Fruit fly (Drosophila melanogaster) whole organism, embryonic: Measurements from ENCODE around the gene S6KL.

Experiments
- CG10431 ChIP-seq: fragments of 200-800 bp; sonication (Bioruptor generic); optimal IDR thresholded peaks from 3 replicates; lab custom pipeline; 2018; ENCODE audit warnings: missing biosample characterization, mild to moderate bottlenecking, missing genetic modification characterization
- CG11504 ChIP-seq: fragments of 200-800 bp; sonication (Bioruptor generic); optimal IDR thresholded peaks from 3 replicates; lab custom pipeline; 2019; ENCODE audit warnings: missing biosample characterization, mild to moderate bottlenecking, missing genetic modification characterization, moderate library complexity
- CG13287 ChIP-seq: fragments of 200-800 bp; sonication (Bioruptor generic); IDR thresholded peaks from 2 replicates; pipeline ENCODE4 v1.3.6; 2022; ENCODE audit warnings: missing biosample characterization, missing genetic modification characterization; ENCODE audit not compliant: partially characterized antibody
- CG14860 ChIP-seq: fragments of 200-800 bp; sonication (Bioruptor generic); IDR thresholded peaks from 3 replicates; pipeline ENCODE4 v1.3.6; 2022; ENCODE audit warnings: missing biosample characterization, missing genetic modification characterization; ENCODE audit not compliant: partially characterized antibody
- CG15269 ChIP-seq: fragments of 200-800 bp; sonication (Bioruptor generic); optimal IDR thresholded peaks from 2 replicates; lab custom pipeline; 2018; ENCODE audit warnings: missing biosample characterization, mild to moderate bottlenecking, missing genetic modification characterization, moderate library complexity
- CG17186 ChIP-seq: fragments of 200-800 bp; sonication (Bioruptor generic); optimal IDR thresholded peaks from 3 replicates; lab custom pipeline; 2017; ENCODE audit warnings: missing biosample characterization, missing genetic modification reagents, missing genetic modification characterization
- CG1832 ChIP-seq: fragments of 200-800 bp; sonication (Bioruptor generic); optimal IDR thresholded peaks from 2 replicates; lab custom pipeline; 2017; ENCODE audit warnings: missing biosample characterization, mild to moderate bottlenecking, missing genetic modification characterization, inconsistent platforms
- CG18599 ChIP-seq: fragments of 200-800 bp; sonication (Bioruptor generic); optimal IDR thresholded peaks from 3 replicates; lab custom pipeline; 2017; ENCODE audit warnings: missing biosample characterization, missing genetic modification characterization, mild to moderate bottlenecking, moderate library complexity, missing genetic modification reagents
- CG2116 ChIP-seq: fragments of 200-800 bp; sonication (Bioruptor generic); optimal IDR thresholded peaks from 3 replicates; lab custom pipeline; 2018; ENCODE audit warnings: missing biosample characterization, mild to moderate bottlenecking, missing genetic modification characterization
- CG2120 ChIP-seq: fragments of 200-800 bp; sonication (Bioruptor generic); optimal IDR thresholded peaks from 3 replicates; lab custom pipeline; 2016; ENCODE audit warnings: missing biosample characterization, missing genetic modification characterization
- CG2129 ChIP-seq: fragments of 200-800 bp; sonication (Bioruptor generic); IDR thresholded peaks from 2 replicates; pipeline ENCODE4 v1.3.6; 2022; ENCODE audit warnings: missing biosample characterization, missing genetic modification characterization; ENCODE audit not compliant: partially characterized antibody
- CG34422 ChIP-seq: fragments of 200-800 bp; sonication (Bioruptor generic); IDR thresholded peaks from 3 replicates; pipeline ENCODE4 v1.3.6; 2022; ENCODE audit warnings: missing biosample characterization, missing genetic modification characterization
- CG4820 ChIP-seq: fragments of 200-800 bp; sonication (Bioruptor generic); optimal IDR thresholded peaks from 3 replicates; lab custom pipeline; 2016; ENCODE audit warnings: missing biosample characterization, missing genetic modification characterization
- CG4854 ChIP-seq: fragments of 200-800 bp; sonication (Bioruptor generic); optimal IDR thresholded peaks from 2 replicates; lab custom pipeline; 2016; ENCODE audit warnings: missing biosample characterization, missing genetic modification characterization, inconsistent platforms
- CG7271 ChIP-seq: fragments of 200-800 bp; sonication (Bioruptor generic); optimal IDR thresholded peaks from 2 replicates; lab custom pipeline; 2018; ENCODE audit warnings: missing biosample characterization, mild to moderate bottlenecking, missing genetic modification characterization, moderate library complexity
- CG9932 ChIP-seq: fragments of 200-800 bp; sonication (Bioruptor generic); IDR thresholded peaks from 2 replicates; pipeline ENCODE4 v1.3.6; 2022; ENCODE audit warnings: missing biosample characterization, missing genetic modification characterization
- CoRest ChIP-seq: fragments of 200-800 bp; sonication (Bioruptor generic); optimal IDR thresholded peaks from 3 replicates; lab custom pipeline; 2018; ENCODE audit warnings: missing biosample characterization, mild to moderate bottlenecking, missing genetic modification characterization, moderate library complexity
- Doc3 ChIP-seq: fragments of 200-800 bp; sonication (Bioruptor generic); IDR thresholded peaks from 3 replicates; pipeline ENCODE4 v1.3.6; 2022; ENCODE audit warnings: missing biosample characterization, missing genetic modification characterization; ENCODE audit not compliant: partially characterized antibody
- Drgx ChIP-seq: fragments of 200-800 bp; sonication (Bioruptor generic); IDR thresholded peaks from 2 replicates; pipeline ENCODE4 v1.3.6; 2022; ENCODE audit warnings: missing biosample characterization, missing genetic modification characterization
- HHEX ChIP-seq: fragments of 200-800 bp; sonication (Bioruptor generic); optimal IDR thresholded peaks from 3 replicates; lab custom pipeline; 2017; ENCODE audit warnings: missing biosample characterization, mild to moderate bottlenecking, missing genetic modification characterization, missing genetic modification reagents
- HLH4C ChIP-seq: fragments of 200-800 bp; sonication (Bioruptor generic); IDR thresholded peaks from 3 replicates; pipeline ENCODE4 v1.3.6; 2022; ENCODE audit warnings: missing biosample characterization, missing genetic modification characterization; ENCODE audit not compliant: partially characterized antibody
- Hmr ChIP-seq: fragments of 200-800 bp; sonication (Bioruptor generic); optimal IDR thresholded peaks from 3 replicates; lab custom pipeline; 2017; ENCODE audit warnings: mild to moderate bottlenecking, missing biosample characterization, missing genetic modification reagents, missing genetic modification characterization
- Lpt ChIP-seq: fragments of >200 bp; optimal IDR thresholded peaks from 2 replicates; lab custom pipeline; 2018; ENCODE audit warnings: missing biosample characterization, missing genetic modification characterization
- MESR4 ChIP-seq: fragments of 200-800 bp; sonication (Bioruptor generic); optimal IDR thresholded peaks from 2 replicates; lab custom pipeline; 2018; ENCODE audit warnings: missing biosample characterization, mild to moderate bottlenecking, missing genetic modification characterization, moderate library complexity
- Meics ChIP-seq: fragments of 200-800 bp; sonication (Bioruptor generic); optimal IDR thresholded peaks from 2 replicates; lab custom pipeline; 2017; ENCODE audit warnings: missing biosample characterization, mild to moderate bottlenecking, missing genetic modification characterization
- Nf-YB ChIP-seq: fragments of 200-800 bp; sonication (Bioruptor generic); optimal IDR thresholded peaks from 3 replicates; lab custom pipeline; 2019; ENCODE audit warnings: missing biosample characterization, mild to moderate bottlenecking, missing genetic modification characterization, moderate library complexity
- Oaz ChIP-seq: fragments of 200-800 bp; sonication (Bioruptor generic); IDR thresholded peaks from 2 replicates; pipeline ENCODE4 v1.3.6; 2022; ENCODE audit warnings: missing biosample characterization, missing genetic modification characterization
- Oli ChIP-seq: fragments of 200-800 bp; sonication (Bioruptor generic); optimal IDR thresholded peaks from 2 replicates; lab custom pipeline; 2018; ENCODE audit warnings: missing biosample characterization, mild to moderate bottlenecking, missing genetic modification characterization, moderate library complexity
- Pdp1 ChIP-seq, 2 experiments: fragments of 200-800 bp; sonication (Bioruptor generic); optimal IDR thresholded peaks; 3 replicates each; lab custom pipeline; 2016; ENCODE audit warnings: missing biosample characterization in 2 of 2, missing genetic modification characterization in 2 of 2, mild to moderate bottlenecking in 1 of 2, moderate library complexity in 1 of 2
- Spps ChIP-seq: fragments of 200-800 bp; sonication (Bioruptor generic); optimal IDR thresholded peaks from 2 replicates; lab custom pipeline; 2018; ENCODE audit warnings: missing biosample characterization, mild to moderate bottlenecking, missing genetic modification characterization
- abd-A ChIP-seq: fragments of 200-800 bp; sonication (Bioruptor generic); optimal IDR thresholded peaks from 3 replicates; lab custom pipeline; 2019; ENCODE audit warnings: missing biosample characterization, mild to moderate bottlenecking, missing genetic modification characterization, moderate library complexity
- crc ChIP-seq: fragments of 200-800 bp; sonication (Bioruptor generic); optimal IDR thresholded peaks from 2 replicates; lab custom pipeline; 2016; ENCODE audit warnings: missing biosample characterization, missing genetic modification characterization
- croc ChIP-seq: fragments of 200-800 bp; sonication (Bioruptor generic); conservative IDR thresholded peaks from 3 replicates; pipeline ENCODE4 v1.3.6; 2022; ENCODE audit warnings: missing biosample characterization, missing genetic modification characterization
- dati ChIP-seq: fragments of 200-800 bp; sonication (Bioruptor generic); IDR thresholded peaks from 2 replicates; pipeline ENCODE4 v1.3.6; 2022; ENCODE audit warnings: missing biosample characterization, missing genetic modification characterization
- ems ChIP-seq: fragments of 200-800 bp; sonication (Bioruptor generic); optimal IDR thresholded peaks from 3 replicates; lab custom pipeline; 2016; ENCODE audit warnings: missing biosample characterization, missing genetic modification characterization
- gsb-n ChIP-seq: fragments of 200-800 bp; sonication (Bioruptor generic); optimal IDR thresholded peaks from 3 replicates; lab custom pipeline; 2018; ENCODE audit warnings: missing biosample characterization, mild to moderate bottlenecking, missing genetic modification characterization
- hth ChIP-seq: fragments of >200 bp; optimal IDR thresholded peaks from 2 replicates; lab custom pipeline; 2017; ENCODE audit warnings: inconsistent platforms
- ken ChIP-seq: fragments of 200-800 bp; sonication (Bioruptor generic); IDR thresholded peaks from 3 replicates; pipeline ENCODE4 v1.3.6; 2022; ENCODE audit warnings: missing biosample characterization, missing genetic modification characterization
- lilli ChIP-seq: fragments of 200-800 bp; sonication (Bioruptor generic); optimal IDR thresholded peaks from 3 replicates; lab custom pipeline; 2016; ENCODE audit warnings: missing biosample characterization, missing genetic modification characterization
- pita ChIP-seq: fragments of 200-800 bp; sonication (Bioruptor generic); optimal IDR thresholded peaks from 2 replicates; lab custom pipeline; 2017; ENCODE audit warnings: missing biosample characterization, mild to moderate bottlenecking, missing genetic modification characterization
- ranshi ChIP-seq: fragments of 200-800 bp; sonication (Bioruptor generic); IDR thresholded peaks from 2 replicates; pipeline ENCODE4 v1.3.6; 2022; ENCODE audit warnings: missing biosample characterization, missing genetic modification characterization
- sc ChIP-seq, 3 experiments: fragments of >200 bp in 2 of 3; fragments of 200-800 bp in 1 of 3; sonication (Bioruptor generic) in 1 of 3; optimal IDR thresholded peaks; 2 replicates in 2 of 3; 3 replicates in 1 of 3; lab custom pipeline; 2017; ENCODE audit warnings: mild to moderate bottlenecking in 1 of 3, missing biosample characterization in 1 of 3, missing genetic modification characterization in 1 of 3, missing genetic modification reagents in 1 of 3
- sd ChIP-seq: fragments of 200-800 bp; sonication (Bioruptor generic); optimal IDR thresholded peaks from 3 replicates; lab custom pipeline; 2018; ENCODE audit warnings: missing biosample characterization, mild to moderate bottlenecking, missing genetic modification characterization, moderate library complexity
- seq ChIP-seq: fragments of 200-800 bp; sonication (Bioruptor generic); IDR thresholded peaks from 2 replicates; pipeline ENCODE4 v1.3.6; 2022; ENCODE audit warnings: missing biosample characterization, missing genetic modification characterization
- slou ChIP-seq: fragments of 200-800 bp; sonication (Bioruptor generic); optimal IDR thresholded peaks from 3 replicates; lab custom pipeline; 2016; ENCODE audit warnings: missing biosample characterization, missing genetic modification characterization
- usp ChIP-seq: fragments of >200 bp; optimal IDR thresholded peaks from 2 replicates; lab custom pipeline; 2017; ENCODE audit warnings: missing biosample characterization, missing genetic modification characterization
- vnd ChIP-seq: fragments of 200-800 bp; sonication (Bioruptor generic); IDR thresholded peaks from 3 replicates; pipeline ENCODE4 v1.3.6; 2022; ENCODE audit warnings: missing biosample characterization, missing genetic modification characterization; ENCODE audit not compliant: partially characterized antibody

S6KL gene

dm6 chrX:18789353-18790210 is 1.3 kb downstream of the S6KL start (continued):
- peak; percentile 10 for TF ChIP-seq CG4820
- peak; percentile 75 for TF ChIP-seq lilli
- TF ChIP-seq CG7271 (tag; lab: Kevin White, UChicago) = no peak
- TF ChIP-seq CG15269 (tag; lab: Kevin White, UChicago) = peak; percentile 68
- no peak for TF ChIP-seq Doc3 (GFP tag; lab: Robert Waterston, UW)
- no peak; the same call in 1 of the 2 replicates for TF ChIP-seq Oaz (GFP tag; lab: Robert Waterston, UW)
- TF ChIP-seq CG13287 (GFP tag; lab: Robert Waterston, UW) = no peak; the same call in 1 of the 2 replicates
- no peak for TF ChIP-seq CG1832 (GFP tag; lab: Kevin White, UChicago)
- peak; percentile 27 for TF ChIP-seq slou (GFP tag; lab: Kevin White, UChicago)
- peak; percentile 68 for TF ChIP-seq Hmr (GFP tag; lab: Kevin White, UChicago)
- TF ChIP-seq CG11504 (tag; lab: Kevin White, UChicago) = peak; percentile 76
- TF ChIP-seq Meics = peak; percentile 85
- no peak for TF ChIP-seq hth (lab: Kevin White, UChicago)
- no peak for TF ChIP-seq usp (GFP tag; lab: Kevin White, UChicago)
- TF ChIP-seq CG14860 (GFP tag; lab: Robert Waterston, UW) = no peak
- TF ChIP-seq HHEX (GFP tag; lab: Kevin White, UChicago) = peak; percentile 56
- no peak for TF ChIP-seq dati (GFP tag; lab: Robert Waterston, UW)
- peak; percentile 49 for TF ChIP-seq Nf-YB (GFP tag; lab: Kevin White, UChicago)
- TF ChIP-seq CG34422 (GFP tag; lab: Robert Waterston, UW) = no peak
- peak; percentile 22 for TF ChIP-seq CG2116
- TF ChIP-seq HLH4C (GFP tag; lab: Robert Waterston, UW) = no peak
- no peak for TF ChIP-seq CG17186 (GFP tag; lab: Kevin White, UChicago)
- no peak for TF ChIP-seq Lpt
- no peak for TF ChIP-seq ranshi
- no peak for TF ChIP-seq sc (optimal IDR thresholded peaks at IDR 0.05; lab: Kevin White, UChicago)
- peak; percentile 8 for TF ChIP-seq sc (GFP tag; optimal IDR thresholded peaks at IDR 0.05; lab: Kevin White, UChicago)
- TF ChIP-seq CG2129 (GFP tag; lab: Robert Waterston, UW) = no peak
- peak; percentile 72 for TF ChIP-seq CoRest
- peak; percentile 69 for TF ChIP-seq CG18599 (GFP tag; lab: Kevin White, UChicago)
- TF ChIP-seq Drgx = peak; percentile 14; the same call in 1 of the 2 replicates
- TF ChIP-seq Oli (tag; lab: Kevin White, UChicago) = peak; percentile 67
- peak; percentile 55 for TF ChIP-seq sd (tag; lab: Kevin White, UChicago)
- no peak for TF ChIP-seq MESR4 (GFP tag; lab: Kevin White, UChicago)
- TF ChIP-seq croc (GFP tag; lab: Robert Waterston, UW) = no peak
- TF ChIP-seq seq (GFP tag; lab: Robert Waterston, UW) = no peak
- peak; percentile 50; the same call in 1 of the 2 replicates for TF ChIP-seq CG9932 (GFP tag; lab: Robert Waterston, UW)
- TF ChIP-seq CG10431 (GFP tag; lab: Kevin White, UChicago) = no peak
- TF ChIP-seq ken = no peak
- TF ChIP-seq pita (GFP tag; lab: Kevin White, UChicago) = no peak
- TF ChIP-seq Spps (tag; lab: Kevin White, UChicago) = no peak
- peak; percentile 21 for TF ChIP-seq CG4854 (GFP tag; lab: Kevin White, UChicago)
- TF ChIP-seq vnd (GFP tag; lab: Robert Waterston, UW) = no peak
- peak; percentile 6 for TF ChIP-seq crc (GFP tag; lab: Kevin White, UChicago)
- peak; percentile 43 to 45 for TF ChIP-seq Pdp1 (GFP tag; optimal IDR thresholded peaks at IDR 0.05; lab: Kevin White, UChicago)
- TF ChIP-seq abd-A (tag; lab: Kevin White, UChicago) = no peak
- TF ChIP-seq CG2120 (GFP tag; lab: Kevin White, UChicago) = peak; percentile 84
- TF ChIP-seq gsb-n (tag; lab: Kevin White, UChicago) = peak; percentile 9
- peak; percentile 43 for TF ChIP-seq ems (GFP tag; lab: Kevin White, UChicago)
